Worm (Caenorhabditis elegans) whole organism, dauer: ENCODE measurements around the gene bgal-1.

Experiments used
- unc-62 ChIP-seq: sonication (generic microtip); optimal IDR thresholded peaks from 2 replicates; lab custom pipeline; 2017; ENCODE audit warnings: missing biosample characterization, missing genetic modification reagents, missing genetic modification characterization

bgal-1 gene

DNA sequence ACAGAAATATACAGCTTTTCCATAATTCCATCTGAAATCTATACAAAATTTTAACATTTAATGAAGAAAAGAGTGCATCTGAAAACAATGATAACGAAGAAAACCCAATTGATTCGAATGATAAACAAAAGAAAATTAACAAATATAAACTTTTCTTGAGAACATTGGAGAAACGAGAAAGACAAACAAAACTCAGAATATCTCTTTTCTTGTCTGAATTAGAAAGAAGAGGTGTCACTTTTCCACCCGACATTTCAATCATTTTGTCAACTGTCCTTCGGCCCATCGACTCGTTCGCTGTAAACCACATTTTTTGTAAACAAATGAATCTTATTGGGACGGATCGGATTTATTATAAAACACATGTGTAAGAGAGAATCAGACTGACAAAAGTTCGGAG is at the start of gene bgal-1:
Gene bgal-1, minus strand, starts transcription at position 38 of the 400 bp plus-strand sequence.
- no peak for TF ChIP-seq unc-62 (GFP tag; lab: Kevin White, UChicago)

DNA sequence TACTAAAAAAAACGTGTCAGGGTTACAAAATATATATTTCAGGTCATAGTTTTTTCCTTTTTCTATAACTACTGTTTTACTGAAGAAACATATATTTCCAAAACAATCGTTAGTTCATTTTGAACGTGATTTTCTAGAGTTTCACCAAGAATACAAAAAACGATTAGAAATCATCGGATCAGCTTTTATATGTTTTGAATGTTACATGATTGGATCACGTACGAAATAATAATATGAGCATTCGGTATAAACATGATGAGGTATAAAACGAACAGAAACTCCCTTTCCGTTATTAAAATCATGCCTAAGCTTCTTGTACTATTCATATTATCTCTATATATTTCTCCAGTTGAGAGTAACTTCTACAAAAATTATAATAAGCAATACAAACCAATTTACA is 47.0 kb upstream of the bgal-1 start, which contains the start of gene clec-223:
Gene clec-223, plus strand, starts transcription at position 301 of the 400 bp plus-strand sequence.
- no peak for TF ChIP-seq unc-62 (GFP tag; lab: Kevin White, UChicago)

- TF ChIP-seq unc-62 (GFP tag; lab: Kevin White, UChicago): no peak
Measured at ce11 chrV:11271051-11271450, 45.2 kb upstream of the bgal-1 start, which contains the start of gene clec-222. Gene clec-222, plus strand, starts transcription at chrV:11271351.

DNA sequence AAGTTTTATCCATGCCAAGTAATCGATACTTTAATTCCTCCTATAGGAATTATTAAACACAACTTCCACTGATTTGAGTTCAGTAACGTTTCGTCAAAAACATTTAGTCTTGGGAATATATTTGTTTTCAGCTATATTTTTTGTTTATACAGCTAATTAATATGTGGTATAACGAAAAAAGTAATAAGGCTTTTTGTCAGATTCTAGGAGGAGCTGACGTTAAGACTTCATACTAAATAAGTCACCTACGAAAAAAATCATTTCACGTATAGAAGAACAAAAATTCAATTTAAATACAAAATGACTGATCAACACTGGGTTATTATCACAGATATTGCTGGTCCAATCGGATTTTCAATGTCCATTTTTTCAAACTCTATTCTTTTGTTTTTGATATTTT is 43.0 kb upstream of the bgal-1 start, which contains the start of gene str-115:
Gene str-115, plus strand, starts transcription at position 301 of the 400 bp plus-strand sequence.
- no peak for TF ChIP-seq unc-62 (GFP tag; lab: Kevin White, UChicago)

DNA sequence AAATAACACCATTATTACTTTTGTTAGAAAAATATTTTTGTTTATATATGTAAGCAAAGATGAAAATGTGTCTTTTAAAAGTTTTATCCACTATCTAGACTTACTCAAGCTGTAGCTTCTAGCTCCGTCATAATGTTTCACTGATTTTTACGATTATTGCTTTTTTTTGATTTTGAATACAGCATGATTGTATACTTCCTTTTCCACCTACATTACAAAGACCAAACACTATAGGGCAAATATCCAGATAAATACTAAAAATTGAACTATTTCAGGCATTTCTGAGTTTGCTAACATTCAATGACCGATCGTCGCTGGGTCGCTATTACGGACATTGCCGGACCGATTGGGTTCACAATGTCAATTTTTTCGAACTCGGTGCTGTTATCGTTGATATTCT is 40.9 kb upstream of the bgal-1 start, which contains the start of gene str-116:
Gene str-116, plus strand, starts transcription at position 301 of the 400 bp plus-strand sequence.
- no peak for TF ChIP-seq unc-62 (GFP tag; lab: Kevin White, UChicago)

- TF ChIP-seq unc-62 (GFP tag; lab: Kevin White, UChicago): no peak
Measured at ce11 chrV:11265482-11265881, 39.7 kb upstream of the bgal-1 start, which contains the start of gene cln-3.1. Gene cln-3.1, minus strand, starts transcription at chrV:11265652.

ce11 chrV:11263025-11263424 is 37.2 kb upstream of the bgal-1 start, which contains the start of gene F07B10.4:
Gene F07B10.4, minus strand, starts transcription at chrV:11263125.
- no peak for TF ChIP-seq unc-62 (GFP tag; lab: Kevin White, UChicago)

- TF ChIP-seq unc-62 (GFP tag; lab: Kevin White, UChicago): no peak
Measured at ce11 chrV:11260622-11261021, 34.8 kb upstream of the bgal-1 start, which contains the start of gene F07B10.7. Gene F07B10.7, minus strand, starts transcription at chrV:11260722.

DNA sequence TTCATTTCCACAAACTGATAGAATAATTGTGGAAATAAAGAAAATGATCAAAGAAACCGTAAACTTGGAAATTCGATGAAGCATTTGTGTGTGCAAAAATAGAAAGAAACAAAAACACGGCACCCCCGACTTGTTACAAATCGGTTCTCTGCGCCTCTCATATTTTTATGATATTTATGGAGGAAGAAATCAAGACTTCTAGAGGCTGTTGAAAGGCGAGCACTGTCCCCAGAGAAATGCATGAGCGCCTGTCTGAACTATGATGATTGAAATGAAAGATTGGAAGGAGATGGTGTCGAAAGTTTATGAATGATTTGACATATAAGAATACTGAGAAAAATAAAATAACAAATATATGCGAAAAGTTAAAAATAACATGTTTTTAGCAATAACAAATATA is 33.1 kb upstream of the bgal-1 start, which contains the start of gene lgc-36:
Gene lgc-36, minus strand, starts transcription at position 101 of the 400 bp plus-strand sequence.
- no peak for TF ChIP-seq unc-62 (GFP tag; lab: Kevin White, UChicago)

DNA sequence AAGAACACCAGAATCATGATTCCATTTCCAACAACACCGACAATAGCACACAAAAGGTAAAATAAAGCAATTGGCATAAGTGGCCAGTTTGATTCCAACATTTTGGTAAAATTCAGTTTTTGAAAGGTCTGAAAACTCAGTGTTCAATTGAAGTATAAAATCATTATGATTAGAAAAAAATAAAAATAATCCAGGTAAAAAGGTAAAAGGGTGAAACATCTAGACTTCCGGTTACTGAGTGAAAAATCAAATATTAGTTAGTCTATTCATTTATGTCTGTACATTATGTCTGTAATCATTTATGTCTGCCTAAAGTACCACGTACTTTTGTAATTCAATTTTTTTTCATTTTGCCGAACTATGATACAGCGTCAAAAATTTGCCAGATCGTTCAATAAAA is 29.2 kb upstream of the bgal-1 start, which contains the start of gene srsx-31:
Gene srsx-31, minus strand, starts transcription at position 101 of the 400 bp plus-strand sequence.
- no peak for TF ChIP-seq unc-62 (GFP tag; lab: Kevin White, UChicago)

ce11 chrV:11252429-11252828 is 26.6 kb upstream of the bgal-1 start, which contains the start of gene srsx-33:
Gene srsx-33, minus strand, starts transcription at chrV:11252529.
- TF ChIP-seq unc-62 (GFP tag; lab: Kevin White, UChicago): no peak

ce11 chrV:11251798-11252197 is 26.0 kb upstream of the bgal-1 start:
- TF ChIP-seq unc-62 (GFP tag; lab: Kevin White, UChicago): no peak

- TF ChIP-seq unc-62 (GFP tag; lab: Kevin White, UChicago): no peak
Measured at ce11 chrV:11250735-11251134, 24.9 kb upstream of the bgal-1 start, which contains the start of gene T19B10.12. Gene T19B10.12, plus strand, starts transcription at chrV:11251035.

- TF ChIP-seq unc-62 (GFP tag; lab: Kevin White, UChicago): no peak
Measured at ce11 chrV:11247846-11248245, 22.0 kb upstream of the bgal-1 start, which contains the start of gene mam-4. Gene mam-4, plus strand, starts transcription at chrV:11248146.

DNA sequence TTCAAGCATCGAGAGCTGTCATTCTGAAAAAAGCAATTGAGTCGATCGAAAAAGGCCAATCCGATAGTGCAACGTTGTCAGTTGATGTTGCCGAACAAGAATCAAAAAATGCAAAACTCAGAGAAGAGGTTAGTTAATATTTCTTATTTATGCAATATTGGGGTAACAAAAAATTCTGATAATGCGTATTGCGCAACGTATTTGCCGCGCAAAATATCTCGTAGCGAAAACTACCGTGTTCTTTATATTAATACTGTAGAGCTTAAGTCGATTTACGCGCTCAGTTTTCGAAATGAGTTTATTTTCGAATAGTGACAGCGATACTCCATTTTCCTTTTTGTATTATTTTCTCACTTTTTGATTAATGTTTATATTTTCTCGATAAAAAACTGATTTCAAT is 19.2 kb upstream of the bgal-1 start:
- TF ChIP-seq unc-62 (GFP tag; lab: Kevin White, UChicago): no peak

ce11 chrV:11244539-11244938 is 18.7 kb upstream of the bgal-1 start, which contains the start of gene mxl-1:
Gene mxl-1, plus strand, starts transcription at chrV:11244839.
- no peak for TF ChIP-seq unc-62 (GFP tag; lab: Kevin White, UChicago)

DNA sequence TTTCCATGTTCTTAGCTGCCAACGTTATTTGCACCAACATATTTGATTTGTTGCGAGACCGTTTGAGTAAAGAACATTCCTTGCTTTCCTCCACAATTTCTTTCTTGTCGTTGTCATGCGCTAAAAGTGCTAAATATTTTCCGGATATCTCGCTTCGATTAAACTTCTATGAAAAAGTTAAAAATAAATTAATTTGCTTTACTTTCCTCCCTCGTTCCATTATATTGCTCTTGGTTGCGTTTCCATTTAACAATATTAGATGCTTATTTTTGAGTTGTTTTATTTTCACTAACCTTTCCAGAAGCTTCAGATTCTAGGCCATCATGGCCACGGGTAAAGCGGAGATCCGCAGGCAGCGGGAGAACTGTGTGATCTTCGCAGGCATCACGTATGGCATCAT is 15.8 kb upstream of the bgal-1 start, which contains the start of gene pgap-1:
Gene pgap-1, plus strand, starts transcription at position 301 of the 400 bp plus-strand sequence.
- no peak for TF ChIP-seq unc-62 (GFP tag; lab: Kevin White, UChicago)
